Worm (Caenorhabditis elegans) whole organism, midembryonic: ENCODE measurements around the gene sra-12.

Experiments
- T22C8.4 ChIP-seq: fragments of 200-800 bp; sonication (Bioruptor generic); IDR thresholded peaks from 2 replicates; pipeline ENCODE4 v1.3.6; 2022; ENCODE audit warnings: missing genetic modification characterization, missing compliant biosample characterization
- cog-1 ChIP-seq: sonication (generic microtip); optimal IDR thresholded peaks from 2 replicates; lab custom pipeline; 2016; ENCODE audit warnings: missing genetic modification characterization, missing compliant biosample characterization
- flt-1 ChIP-seq: fragments of 200-800 bp; sonication (Bioruptor generic); IDR thresholded peaks from 2 replicates; pipeline ENCODE4 v1.3.6; 2022; ENCODE audit warnings: missing genetic modification characterization, missing compliant biosample characterization
- klf-2 ChIP-seq: fragments of 200-800 bp; sonication (Bioruptor generic); conservative IDR thresholded peaks from 2 replicates; pipeline ENCODE4 v1.3.6; 2022; ENCODE audit warnings: missing genetic modification reagents, missing genetic modification characterization, missing compliant biosample characterization
- med-1 ChIP-seq: sonication (generic microtip); optimal IDR thresholded peaks from 2 replicates; lab custom pipeline; 2017; ENCODE audit warnings: missing genetic modification characterization, mild to moderate bottlenecking, missing compliant biosample characterization, antibody characterized with exemption, missing genetic modification reagents; ENCODE audit not compliant: insufficient read depth
- ref-1 ChIP-seq: fragments of 200-800 bp; sonication (Bioruptor generic); conservative IDR thresholded peaks from 2 replicates; pipeline ENCODE4 v1.3.6; 2022; ENCODE audit warnings: missing genetic modification reagents, missing genetic modification characterization, missing compliant biosample characterization
- tab-1 ChIP-seq: fragments of 200-800 bp; sonication (Bioruptor generic); IDR thresholded peaks from 2 replicates; pipeline ENCODE4 v1.3.6; 2022; ENCODE audit warnings: missing genetic modification characterization, missing compliant biosample characterization
- ztf-23 ChIP-seq: fragments of 200-800 bp; sonication (Bioruptor generic); IDR thresholded peaks from 2 replicates; pipeline ENCODE4 v1.3.6; 2022; ENCODE audit warnings: missing genetic modification reagents, missing genetic modification characterization, missing compliant biosample characterization
- ztf-29 ChIP-seq: fragments of 200-800 bp; sonication (Bioruptor generic); IDR thresholded peaks from 2 replicates; pipeline ENCODE4 v1.3.6; 2022; ENCODE audit warnings: missing genetic modification reagents, missing genetic modification characterization, missing compliant biosample characterization

Gene sra-12

ce11 chrII:10935336-10935735, 31.1 kb upstream of the sra-12 start:
- TF ChIP-seq tab-1 (GFP tag; lab: Robert Waterston, UW) = no peak
- no peak for TF ChIP-seq ref-1 (GFP tag; lab: Robert Waterston, UW)
- no peak for TF ChIP-seq flt-1 (GFP tag; lab: Robert Waterston, UW)
- TF ChIP-seq cog-1 (tag; lab: Kevin White, UChicago) = no peak
- TF ChIP-seq ztf-23 (GFP tag; lab: Robert Waterston, UW) = no peak
- TF ChIP-seq med-1 (GFP tag; lab: Kevin White, UChicago) = no peak
- TF ChIP-seq T22C8.4 = no peak
- no peak for TF ChIP-seq klf-2
- TF ChIP-seq ztf-29 (GFP tag; lab: Robert Waterston, UW) = no peak

- TF ChIP-seq med-1 (GFP tag; lab: Kevin White, UChicago) = no peak
- no peak for TF ChIP-seq tab-1 (GFP tag; lab: Robert Waterston, UW)
- TF ChIP-seq ztf-29 (GFP tag; lab: Robert Waterston, UW) = no peak
- no peak for TF ChIP-seq T22C8.4
- no peak for TF ChIP-seq flt-1 (GFP tag; lab: Robert Waterston, UW)
- TF ChIP-seq cog-1 (tag; lab: Kevin White, UChicago) = no peak
- TF ChIP-seq klf-2 = no peak
- no peak for TF ChIP-seq ztf-23 (GFP tag; lab: Robert Waterston, UW)
- TF ChIP-seq ref-1 (GFP tag; lab: Robert Waterston, UW) = no peak
Measured at ce11 chrII:10934786-10935185, 30.5 kb upstream of the sra-12 start, which contains the start of gene R03D7.2. Gene R03D7.2 (minus strand): TSS chrII:10935184.

ce11 chrII:10933948-10934722, 29.9 kb upstream of the sra-12 start:
- TF ChIP-seq ztf-29 (GFP tag; lab: Robert Waterston, UW) (no peak), med-1 (GFP tag; lab: Kevin White, UChicago) (no peak), klf-2 (no peak), ztf-23 (GFP tag; lab: Robert Waterston, UW) (no peak), T22C8.4 (no peak), ref-1 (GFP tag; lab: Robert Waterston, UW) (no peak), tab-1 (GFP tag; lab: Robert Waterston, UW) (no peak), cog-1 (tag; lab: Kevin White, UChicago) (no peak), flt-1 (GFP tag; lab: Robert Waterston, UW) (no peak)

- TF ChIP-seq flt-1 (GFP tag; lab: Robert Waterston, UW) = no peak
- TF ChIP-seq ztf-23 (GFP tag; lab: Robert Waterston, UW) = no peak
- TF ChIP-seq ztf-29 (GFP tag; lab: Robert Waterston, UW) = no peak
- TF ChIP-seq cog-1 (tag; lab: Kevin White, UChicago) = no peak
- no peak for TF ChIP-seq ref-1 (GFP tag; lab: Robert Waterston, UW)
- no peak for TF ChIP-seq klf-2
- no peak for TF ChIP-seq med-1 (GFP tag; lab: Kevin White, UChicago)
- no peak for TF ChIP-seq T22C8.4
- TF ChIP-seq tab-1 (GFP tag; lab: Robert Waterston, UW) = no peak
Measured at ce11 chrII:10932305-10932704, 28.0 kb upstream of the sra-12 start.

ce11 chrII:10930678-10931650, 26.7 kb upstream of the sra-12 start:
- TF ChIP-seq ztf-29 (GFP tag; lab: Robert Waterston, UW) (no peak), flt-1 (GFP tag; lab: Robert Waterston, UW) (no peak), T22C8.4 (no peak), ref-1 (GFP tag; lab: Robert Waterston, UW) (no peak), klf-2 (no peak), ztf-23 (GFP tag; lab: Robert Waterston, UW) (no peak), cog-1 (tag; lab: Kevin White, UChicago) (no peak), tab-1 (GFP tag; lab: Robert Waterston, UW) (no peak), med-1 (GFP tag; lab: Kevin White, UChicago) (no peak)

ce11 chrII:10925804-10926570, 21.7 kb upstream of the sra-12 start, which contains the start of gene metr-1:
Gene metr-1 (plus strand): TSS chrII:10926561.
- TF ChIP-seq T22C8.4 (no peak), ref-1 (GFP tag; lab: Robert Waterston, UW) (no peak), cog-1 (tag; lab: Kevin White, UChicago) (no peak), flt-1 (GFP tag; lab: Robert Waterston, UW) (no peak), ztf-29 (GFP tag; lab: Robert Waterston, UW) (no peak), med-1 (GFP tag; lab: Kevin White, UChicago) (no peak), ztf-23 (GFP tag; lab: Robert Waterston, UW) (no peak), tab-1 (GFP tag; lab: Robert Waterston, UW) (no peak), klf-2 (no peak)

- no peak for TF ChIP-seq flt-1 (GFP tag; lab: Robert Waterston, UW)
- no peak for TF ChIP-seq ref-1 (GFP tag; lab: Robert Waterston, UW)
- no peak for TF ChIP-seq T22C8.4
- TF ChIP-seq ztf-23 (GFP tag; lab: Robert Waterston, UW) = no peak
- TF ChIP-seq tab-1 (GFP tag; lab: Robert Waterston, UW) = no peak
- TF ChIP-seq klf-2 = no peak
- no peak for TF ChIP-seq cog-1 (tag; lab: Kevin White, UChicago)
Measured at ce11 chrII:10924669-10925068, 20.4 kb upstream of the sra-12 start.

ce11 chrII:10923948-10924347, 19.7 kb upstream of the sra-12 start, which contains the start of gene Y19D2B.2:
Gene Y19D2B.2 (plus strand): TSS chrII:10924248.
- TF ChIP-seq cog-1 (tag; lab: Kevin White, UChicago) = no peak
